Worm (Caenorhabditis elegans) whole organism, L2 larva: ENCODE results near the gene col-129.

Experiments
- C34F6.9 ChIP-seq: fragments of 150-350 bp; optimal IDR thresholded peaks from 2 replicates; lab custom pipeline; 2014; ENCODE audit warnings: missing biosample characterization, missing genetic modification characterization
- F13H6.1 ChIP-seq: sonication (generic microtip); optimal IDR thresholded peaks from 2 replicates; lab custom pipeline; 2016; ENCODE audit warnings: missing genetic modification characterization, missing compliant biosample characterization
- R02D3.7 ChIP-seq: fragments of 150-350 bp; optimal IDR thresholded peaks from 2 replicates; lab custom pipeline; 2014; ENCODE audit warnings: missing biosample characterization, missing genetic modification characterization
- Y55F3AM.14 ChIP-seq: fragments of 200-800 bp; sonication (Bioruptor generic); optimal IDR thresholded peaks from 2 replicates; lab custom pipeline; 2018; ENCODE audit warnings: mild to moderate bottlenecking, missing genetic modification characterization, missing compliant biosample characterization
- ZK546.5 ChIP-seq: sonication (generic microtip); optimal IDR thresholded peaks from 2 replicates; lab custom pipeline; 2017; ENCODE audit warnings: missing biosample characterization, missing genetic modification characterization
- aly-2 ChIP-seq: fragments of 150-350 bp; optimal IDR thresholded peaks from 2 replicates; lab custom pipeline; 2014; ENCODE audit warnings: missing biosample characterization, missing genetic modification characterization
- ama-1 ChIP-seq: fragments of 150-350 bp; optimal IDR thresholded peaks from 2 replicates; lab custom pipeline; 2018; ENCODE audit warnings: inconsistent platforms
- ceh-16 ChIP-seq: fragments of 150-350 bp; optimal IDR thresholded peaks from 2 replicates; lab custom pipeline; 2014; ENCODE audit warnings: missing biosample characterization, missing genetic modification characterization
- ceh-82 ChIP-seq: fragments of 150-350 bp; optimal IDR thresholded peaks from 2 replicates; lab custom pipeline; 2014; ENCODE audit warnings: missing biosample characterization, missing genetic modification characterization
- crh-2 ChIP-seq: sonication (generic microtip); optimal IDR thresholded peaks from 2 replicates; lab custom pipeline; 2017; ENCODE audit warnings: missing biosample characterization, missing genetic modification characterization
- dmd-4 ChIP-seq: sonication (generic microtip); optimal IDR thresholded peaks from 2 replicates; lab custom pipeline; 2017; ENCODE audit warnings: missing biosample characterization, missing genetic modification characterization
- egl-27 ChIP-seq: sonication (generic microtip); optimal IDR thresholded peaks from 3 replicates; lab custom pipeline; 2017; ENCODE audit warnings: missing biosample characterization, missing genetic modification reagents, missing genetic modification characterization
- fos-1 ChIP-seq: fragments of 150-350 bp; optimal IDR thresholded peaks from 2 replicates; lab custom pipeline; 2014; ENCODE audit warnings: missing biosample characterization, missing genetic modification characterization
- gmeb-1 ChIP-seq: fragments of 150-350 bp; optimal IDR thresholded peaks from 2 replicates; lab custom pipeline; 2014; ENCODE audit warnings: missing biosample characterization, missing genetic modification characterization
- lin-11 ChIP-seq: fragments of 150-350 bp; sonication (generic microtip); optimal IDR thresholded peaks from 2 replicates; lab custom pipeline; 2014; ENCODE audit warnings: missing biosample characterization, missing genetic modification characterization, inconsistent platforms, mixed read lengths
- lin-13 ChIP-seq: fragments of 150-350 bp; optimal IDR thresholded peaks from 2 replicates; lab custom pipeline; 2014; ENCODE audit warnings: missing biosample characterization, missing genetic modification reagents, missing genetic modification characterization
- lin-39 ChIP-seq: fragments of 150-350 bp; optimal IDR thresholded peaks from 2 replicates; lab custom pipeline; 2014; ENCODE audit warnings: missing biosample characterization, missing genetic modification reagents, missing genetic modification characterization
- lsy-2 ChIP-seq, 2 experiments: fragments of 150-350 bp in 1 of 2; sonication (generic microtip) in 1 of 2; optimal IDR thresholded peaks; 2 replicates each; lab custom pipeline; 2014 to 2017; ENCODE audit warnings: missing biosample characterization in 2 of 2, missing genetic modification characterization in 2 of 2
- mab-5 ChIP-seq: fragments of 150-350 bp; optimal IDR thresholded peaks from 2 replicates; lab custom pipeline; 2014; ENCODE audit warnings: missing biosample characterization, missing genetic modification characterization
- mbf-1 ChIP-seq: sonication (generic microtip); optimal IDR thresholded peaks from 2 replicates; lab custom pipeline; 2017; ENCODE audit warnings: missing biosample characterization, missing genetic modification characterization
- mdl-1 ChIP-seq, 2 experiments: fragments of 150-350 bp in 1 of 2; sonication (generic microtip) in 1 of 2; optimal IDR thresholded peaks; 2 replicates each; lab custom pipeline; 2017; ENCODE audit warnings: missing biosample characterization in 2 of 2, missing genetic modification characterization in 2 of 2
- nhr-10 ChIP-seq: sonication (generic microtip); optimal IDR thresholded peaks from 2 replicates; lab custom pipeline; 2017; ENCODE audit warnings: missing biosample characterization, missing genetic modification characterization
- nhr-11 ChIP-seq: fragments of 150-350 bp; optimal IDR thresholded peaks from 2 replicates; lab custom pipeline; 2014; ENCODE audit warnings: missing biosample characterization, missing genetic modification characterization
- nhr-12 ChIP-seq: fragments of 150-350 bp; optimal IDR thresholded peaks from 2 replicates; lab custom pipeline; 2014; ENCODE audit warnings: missing biosample characterization, missing genetic modification characterization
- nhr-129 ChIP-seq: fragments of 150-350 bp; optimal IDR thresholded peaks from 2 replicates; lab custom pipeline; 2014; ENCODE audit warnings: missing biosample characterization, missing genetic modification characterization
- nhr-21 ChIP-seq: fragments of 150-350 bp; optimal IDR thresholded peaks from 2 replicates; lab custom pipeline; 2014; ENCODE audit warnings: missing biosample characterization, missing genetic modification characterization
- nhr-23 ChIP-seq: fragments of 150-350 bp; optimal IDR thresholded peaks from 2 replicates; lab custom pipeline; 2014; ENCODE audit warnings: missing biosample characterization, missing genetic modification reagents, missing genetic modification characterization
- nhr-237 ChIP-seq: fragments of 150-350 bp; optimal IDR thresholded peaks from 2 replicates; lab custom pipeline; 2014; ENCODE audit warnings: missing biosample characterization, missing genetic modification characterization
- nhr-6 ChIP-seq: fragments of 150-350 bp; optimal IDR thresholded peaks from 2 replicates; lab custom pipeline; 2014; ENCODE audit warnings: missing biosample characterization, missing genetic modification characterization
- sem-4 ChIP-seq: fragments of 150-350 bp; optimal IDR thresholded peaks from 2 replicates; lab custom pipeline; 2014; ENCODE audit warnings: missing biosample characterization, missing genetic modification reagents, missing genetic modification characterization
- sma-3 ChIP-seq: sonication (generic microtip); optimal IDR thresholded peaks from 2 replicates; lab custom pipeline; 2016; ENCODE audit warnings: missing genetic modification reagents, missing genetic modification characterization, missing compliant biosample characterization
- sma-9 ChIP-seq, 2 experiments: fragments of 150-350 bp in 1 of 2; sonication (generic microtip) in 1 of 2; optimal IDR thresholded peaks; 2 replicates each; lab custom pipeline; 2014 to 2016; ENCODE audit warnings: missing genetic modification characterization in 2 of 2, mild to moderate bottlenecking in 1 of 2, missing biosample characterization in 1 of 2, missing compliant biosample characterization in 1 of 2, missing genetic modification reagents in 1 of 2, moderate library complexity in 1 of 2
- snpc-4 ChIP-seq: fragments of 150-350 bp; optimal IDR thresholded peaks from 2 replicates; lab custom pipeline; 2014; ENCODE audit warnings: missing biosample characterization, missing genetic modification characterization
- unc-39 ChIP-seq: fragments of 150-350 bp; optimal IDR thresholded peaks from 2 replicates; lab custom pipeline; 2014; ENCODE audit warnings: missing biosample characterization, missing genetic modification characterization
- unc-55 ChIP-seq: fragments of 150-350 bp; sonication (generic microtip); optimal IDR thresholded peaks from 3 replicates; lab custom pipeline; 2014; ENCODE audit warnings: missing biosample characterization, missing genetic modification reagents, missing genetic modification characterization
- unc-62 ChIP-seq: fragments of 150-350 bp; optimal IDR thresholded peaks from 2 replicates; lab custom pipeline; 2014; ENCODE audit warnings: missing biosample characterization, missing genetic modification reagents, missing genetic modification characterization
- ztf-1 ChIP-seq: fragments of 200-800 bp; sonication (Bioruptor generic); conservative IDR thresholded peaks from 2 replicates; pipeline ENCODE4 v1.3.6; 2022; ENCODE audit warnings: missing genetic modification characterization, missing compliant biosample characterization
- ztf-11 ChIP-seq: sonication (generic microtip); optimal IDR thresholded peaks from 2 replicates; lab custom pipeline; 2017; ENCODE audit warnings: missing biosample characterization, missing genetic modification characterization
- ztf-4 ChIP-seq: fragments of 150-350 bp; optimal IDR thresholded peaks from 2 replicates; lab custom pipeline; 2014; ENCODE audit warnings: missing biosample characterization, missing genetic modification characterization

The col-129 gene

ce11 chrIV:12110339-12110738 is at the start of gene col-129:
Gene col-129 (minus strand): TSS chrIV:12110439.
- TF ChIP-seq unc-39 (no peak), C34F6.9 (tag; lab: Kevin White, UChicago) (no peak), mbf-1 (tag; lab: Kevin White, UChicago) (no peak), nhr-237 (tag; lab: Kevin White, UChicago) (no peak), nhr-23 (no peak), ceh-16 (no peak), lsy-2 (tag; optimal IDR thresholded peaks at IDR 0.05; lab: Kevin White, UChicago) (no peak), unc-55 (GFP tag; lab: Kevin White, UChicago) (no peak), ceh-82 (tag; lab: Kevin White, UChicago) (no peak), snpc-4 (tag; lab: Kevin White, UChicago) (no peak), nhr-6 (tag; lab: Kevin White, UChicago) (no peak), dmd-4 (tag; lab: Kevin White, UChicago) (no peak), sem-4 (no peak), nhr-11 (no peak)
- TF ChIP-seq, all 48 proteins: peak for 0

ce11 chrIV:12157915-12158314 is 47.7 kb upstream of the col-129 start:
- TF ChIP-seq nhr-129 (tag; lab: Kevin White, UChicago) (peak; percentile 62), ceh-82 (tag; lab: Kevin White, UChicago) (no peak)

DNA sequence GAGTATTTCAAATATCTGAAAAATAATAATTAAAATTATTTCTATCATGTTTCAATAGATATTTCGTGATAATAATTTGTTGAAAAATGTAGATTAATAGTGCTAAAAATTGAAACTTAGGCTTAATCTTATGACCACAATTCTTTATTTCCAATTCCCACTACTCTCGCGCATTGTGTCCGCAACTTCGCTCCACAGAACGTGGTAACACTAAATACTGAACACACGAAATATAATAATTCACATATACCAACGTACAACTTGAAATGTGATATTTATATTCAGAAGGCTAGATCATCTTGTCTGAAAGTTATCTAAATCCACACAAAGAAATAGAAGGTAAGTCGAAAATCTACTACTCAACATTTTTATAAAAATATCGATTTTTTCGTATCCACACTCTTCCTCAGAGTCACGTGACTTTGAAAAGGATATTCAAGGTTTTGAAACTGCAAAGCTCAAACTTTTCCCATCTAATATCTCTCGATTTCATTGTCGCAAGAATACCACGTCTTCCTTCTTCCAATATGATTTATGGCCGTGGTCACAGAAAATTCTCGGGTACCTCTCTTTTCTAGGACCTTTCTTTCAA is 46.5 kb upstream of the col-129 start, which contains the start of gene eri-12:
Gene eri-12, plus strand, starts transcription at position 197 of the 592 bp plus-strand sequence.
- TF ChIP-seq mab-5 (tag; lab: Kevin White, UChicago) (no peak), ztf-4 (tag; lab: Kevin White, UChicago) (no peak), unc-55 (GFP tag; lab: Kevin White, UChicago) (no peak), nhr-129 (tag; lab: Kevin White, UChicago) (peak; percentile 67), nhr-11 (no peak), lin-39 (tag; lab: Kevin White, UChicago) (no peak), sma-9 (GFP tag; optimal IDR thresholded peaks at IDR 0.05; lab: Kevin White, UChicago) (no peak), sma-9 (tag; optimal IDR thresholded peaks at IDR 0.05; lab: Kevin White, UChicago) (no peak), snpc-4 (tag; lab: Kevin White, UChicago) (no peak), mdl-1 (tag; optimal IDR thresholded peaks at IDR 0.05; lab: Kevin White, UChicago) (no peak), fos-1 (tag; lab: Kevin White, UChicago) (no peak), crh-2 (tag; lab: Kevin White, UChicago) (peak; percentile 34), ztf-11 (tag; lab: Kevin White, UChicago) (no peak), lin-13 (GFP tag; lab: Kevin White, UChicago) (no peak), lin-11 (tag; lab: Kevin White, UChicago) (no peak), ceh-82 (tag; lab: Kevin White, UChicago) (no peak), unc-39 (no peak), sma-3 (GFP tag; lab: Kevin White, UChicago) (no peak), lsy-2 (tag; optimal IDR thresholded peaks at IDR 0.05; lab: Kevin White, UChicago) (peak in 1 of 2 experiments; percentile 27), C34F6.9 (tag; lab: Kevin White, UChicago) (peak; percentile 64), R02D3.7 (tag; lab: Kevin White, UChicago) (no peak), ztf-1 (GFP tag; lab: Robert Waterston, UW) (no peak), unc-62 (no peak), ZK546.5 (tag; lab: Kevin White, UChicago) (no peak), ama-1 (lab: Kevin White, UChicago) (no peak), dmd-4 (tag; lab: Kevin White, UChicago) (no peak), gmeb-1 (tag; lab: Kevin White, UChicago) (no peak), nhr-21 (tag; lab: Kevin White, UChicago) (no peak), Y55F3AM.14 (GFP tag; lab: Kevin White, UChicago) (no peak), nhr-12 (tag; lab: Kevin White, UChicago) (no peak), aly-2 (tag; lab: Kevin White, UChicago) (no peak), F13H6.1 (tag; lab: Kevin White, UChicago) (no peak), nhr-10 (tag; lab: Kevin White, UChicago) (no peak), nhr-6 (tag; lab: Kevin White, UChicago) (no peak), nhr-23 (no peak), egl-27 (no peak)
